Fruit fly (Drosophila melanogaster) whole organism, wandering third instar larva: ENCODE data around the gene CG43850.

Source experiments
- Abd-B ChIP-seq: fragments of >200 bp; optimal IDR thresholded peaks from 2 replicates; lab custom pipeline; 2017; ENCODE audit warnings: missing biosample characterization, missing genetic modification characterization
- CG32264 ChIP-seq: fragments of 200-800 bp; sonication (Bioruptor generic); optimal IDR thresholded peaks from 2 replicates; lab custom pipeline; 2016; ENCODE audit warnings: missing biosample characterization, missing genetic modification characterization
- CrebA ChIP-seq: fragments of 200-800 bp; sonication (Bioruptor generic); optimal IDR thresholded peaks from 2 replicates; lab custom pipeline; 2016; ENCODE audit warnings: missing biosample characterization, mild to moderate bottlenecking, missing genetic modification characterization, borderline replicate concordance
- Dfd ChIP-seq: fragments of >200 bp; optimal IDR thresholded peaks from 2 replicates; lab custom pipeline; 2017; ENCODE audit warnings: missing biosample characterization, missing genetic modification characterization
- Dif ChIP-seq: fragments of 200-275, 200-300 bp; sonication (Bioruptor generic); optimal IDR thresholded peaks from 2 replicates; lab custom pipeline; 2018; ENCODE audit warnings: missing biosample characterization, missing genetic modification characterization; ENCODE audit not compliant: partially characterized antibody
- GATAd ChIP-seq: sonication (Bioruptor generic); optimal IDR thresholded peaks from 2 replicates; lab custom pipeline; 2016; ENCODE audit warnings: missing biosample characterization, missing genetic modification characterization
- HLH106 ChIP-seq: fragments of 200-800 bp; optimal IDR thresholded peaks from 3 replicates; lab custom pipeline; 2019; ENCODE audit warnings: missing biosample characterization, mild to moderate bottlenecking, missing genetic modification characterization, moderate library complexity
- Hnf4 ChIP-seq: fragments of 200-800 bp; sonication (Bioruptor generic); optimal IDR thresholded peaks from 2 replicates; lab custom pipeline; 2016; ENCODE audit warnings: missing biosample characterization, mild to moderate bottlenecking, missing genetic modification characterization
- Hr78 ChIP-seq: fragments of >200 bp; optimal IDR thresholded peaks from 2 replicates; lab custom pipeline; 2017; ENCODE audit warnings: missing biosample characterization, missing genetic modification characterization
- Hr83 ChIP-seq: fragments of 200-300 bp; sonication (Bioruptor generic); optimal IDR thresholded peaks from 2 replicates; lab custom pipeline; 2016; ENCODE audit warnings: missing biosample characterization, mild to moderate bottlenecking, missing genetic modification characterization, moderate library complexity; ENCODE audit not compliant: poor library complexity, severe bottlenecking
- Mio ChIP-seq: sonication (Bioruptor generic); optimal IDR thresholded peaks from 2 replicates; lab custom pipeline; 2016; ENCODE audit warnings: missing biosample characterization, missing genetic modification characterization
- N ChIP-seq: fragments of >200 bp; optimal IDR thresholded peaks from 2 replicates; lab custom pipeline; 2018; ENCODE audit warnings: missing biosample characterization, missing external identifiers, missing genetic modification characterization
- OdsH ChIP-seq: fragments of 200-800 bp; sonication (Bioruptor generic); optimal IDR thresholded peaks from 2 replicates; lab custom pipeline; 2016; ENCODE audit warnings: missing biosample characterization, mild to moderate bottlenecking, missing genetic modification characterization
- Rel ChIP-seq, 2 experiments: fragments of 200-800 bp; sonication (Bioruptor generic) in 1 of 2; optimal IDR thresholded peaks; 2 replicates in 1 of 2; 3 replicates in 1 of 2; lab custom pipeline; 2016 to 2019; ENCODE audit warnings: mild to moderate bottlenecking in 2 of 2, missing biosample characterization in 2 of 2, missing genetic modification characterization in 2 of 2, moderate library complexity in 1 of 2
- Sp1 ChIP-seq: fragments of 200-800 bp; sonication (Bioruptor generic); optimal IDR thresholded peaks from 3 replicates; lab custom pipeline; 2019; ENCODE audit warnings: missing biosample characterization, mild to moderate bottlenecking, missing genetic modification characterization, moderate library complexity
- Vsx2 ChIP-seq: fragments of 200-300, 225-300 bp; sonication (Bioruptor generic); optimal IDR thresholded peaks from 2 replicates; lab custom pipeline; 2018; ENCODE audit warnings: missing biosample characterization, missing genetic modification characterization; ENCODE audit not compliant: partially characterized antibody
- brk ChIP-seq: fragments of 200-800 bp; sonication (Bioruptor generic); optimal IDR thresholded peaks from 2 replicates; lab custom pipeline; 2016; ENCODE audit warnings: missing biosample characterization, mild to moderate bottlenecking, missing genetic modification characterization
- dl ChIP-seq, 2 experiments: fragments of 175-275, 200-275 bp in 1 of 2; fragments of 200-275 bp in 1 of 2; sonication (Bioruptor generic); optimal IDR thresholded peaks; lab custom pipeline; 2018; ENCODE audit warnings: mild to moderate bottlenecking in 2 of 2, missing biosample characterization in 2 of 2, missing genetic modification characterization in 2 of 2, moderate library complexity in 2 of 2; ENCODE audit not compliant: partially characterized antibody in 2 of 2, insufficient read depth in 1 of 2
- dmrt93B ChIP-seq: fragments of 200-800 bp; sonication (Bioruptor generic); optimal IDR thresholded peaks from 2 replicates; lab custom pipeline; 2018; ENCODE audit warnings: missing biosample characterization, mild to moderate bottlenecking, missing genetic modification characterization
- ey ChIP-seq: fragments of 200-800 bp; sonication (Bioruptor generic); optimal IDR thresholded peaks from 2 replicates; lab custom pipeline; 2016; ENCODE audit warnings: missing biosample characterization, missing genetic modification characterization
- foxo ChIP-seq, 2 experiments: fragments of 200-800 bp; sonication (Bioruptor generic); optimal IDR thresholded peaks; 2 replicates in 1 of 2; 3 replicates in 1 of 2; lab custom pipeline; 2016 to 2017; ENCODE audit warnings: missing biosample characterization in 2 of 2, missing genetic modification characterization in 2 of 2
- fru ChIP-seq: fragments of 200-800 bp; sonication (Bioruptor generic); optimal IDR thresholded peaks from 3 replicates; lab custom pipeline; 2016; ENCODE audit warnings: missing biosample characterization, mild to moderate bottlenecking, missing genetic modification characterization
- h ChIP-seq: fragments of 200-800 bp; sonication (Bioruptor generic); optimal IDR thresholded peaks from 3 replicates; lab custom pipeline; 2016; ENCODE audit warnings: missing biosample characterization, mild to moderate bottlenecking, missing genetic modification characterization
- jim ChIP-seq: fragments of 175-275, 200-325 bp; sonication (Bioruptor generic); optimal IDR thresholded peaks from 2 replicates; lab custom pipeline; 2016; ENCODE audit warnings: missing biosample characterization, mild to moderate bottlenecking, missing genetic modification characterization
- lola ChIP-seq: fragments of >200 bp; optimal IDR thresholded peaks from 2 replicates; lab custom pipeline; 2017; ENCODE audit warnings: missing biosample characterization, missing genetic modification characterization
- pan ChIP-seq: fragments of >200 bp; optimal IDR thresholded peaks from 2 replicates; lab custom pipeline; 2017
- psq ChIP-seq: fragments of 200-800 bp; sonication (Bioruptor generic); optimal IDR thresholded peaks from 3 replicates; lab custom pipeline; 2017; ENCODE audit warnings: missing biosample characterization, mild to moderate bottlenecking, missing genetic modification characterization, moderate library complexity
- rgr ChIP-seq: fragments of 200-800 bp; sonication (Bioruptor generic); optimal IDR thresholded peaks from 3 replicates; lab custom pipeline; 2016; ENCODE audit warnings: missing biosample characterization, mild to moderate bottlenecking, missing genetic modification characterization
- sage ChIP-seq: fragments of 200-800 bp; sonication (Bioruptor generic); optimal IDR thresholded peaks from 2 replicates; lab custom pipeline; 2016; ENCODE audit warnings: missing biosample characterization, mild to moderate bottlenecking, missing genetic modification characterization
- sv ChIP-seq: fragments of 200-800 bp; sonication (Bioruptor generic); optimal IDR thresholded peaks from 3 replicates; lab custom pipeline; 2016; ENCODE audit warnings: missing biosample characterization, missing genetic modification characterization
- tai ChIP-seq: sonication (Bioruptor generic); optimal IDR thresholded peaks from 2 replicates; lab custom pipeline; 2016; ENCODE audit warnings: missing biosample characterization, missing genetic modification characterization

The CG43850 gene

DNA sequence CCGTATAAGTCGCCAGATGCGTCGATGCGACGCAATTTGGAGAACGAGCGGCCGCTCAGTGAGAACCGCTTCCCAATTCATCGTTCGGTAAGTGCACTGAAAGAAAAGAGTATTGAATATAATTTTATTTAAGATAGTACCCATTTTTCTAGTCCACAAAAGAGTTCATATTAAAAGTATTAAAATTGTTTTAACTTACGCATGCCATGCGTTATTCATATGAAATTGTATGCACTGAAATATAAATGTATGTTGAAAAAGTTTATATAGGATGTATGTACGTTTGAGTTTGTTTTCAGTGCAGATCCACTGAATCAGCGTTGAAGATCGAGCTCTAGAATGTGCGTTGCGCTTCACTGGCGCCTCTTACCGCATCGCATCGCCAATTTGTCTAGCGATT, 15.7 kb upstream of the CG43850 start:
- TF ChIP-seq sage (GFP tag; lab: Kevin White, UChicago) (no peak), N (GFP tag; lab: Kevin White, UChicago) (no peak), Dif (GFP tag; lab: Kevin White, UChicago) (no peak), pan (no peak)

DNA sequence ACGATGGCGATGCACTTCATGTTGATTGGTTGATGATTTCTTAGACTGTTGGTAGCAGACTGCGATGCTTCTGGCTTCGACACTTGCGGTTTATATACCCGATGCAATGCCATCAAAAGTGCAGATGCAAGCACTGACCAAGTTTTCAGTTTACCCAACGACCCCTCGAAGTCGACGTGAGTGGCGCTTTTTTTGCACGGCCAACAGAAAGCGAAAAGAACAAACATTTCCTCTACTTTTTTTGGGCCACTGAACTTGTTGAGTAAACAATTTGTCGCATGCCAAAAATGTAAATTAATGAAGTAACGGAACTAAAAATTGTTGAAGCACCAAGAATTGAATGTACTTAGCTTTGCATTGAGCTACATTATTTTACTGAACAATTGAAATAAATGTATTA, 3.7 kb upstream of the CG43850 start, which contains the start of gene Vm34Ca:
Gene Vm34Ca (minus strand): TSS at position 66 of the 400 bp plus-strand sequence.
- no peak for TF ChIP-seq Vsx2 (GFP tag; lab: Kevin White, UChicago)
- TF ChIP-seq psq: no peak
- TF ChIP-seq, all 38 proteins: peak for 0

DNA sequence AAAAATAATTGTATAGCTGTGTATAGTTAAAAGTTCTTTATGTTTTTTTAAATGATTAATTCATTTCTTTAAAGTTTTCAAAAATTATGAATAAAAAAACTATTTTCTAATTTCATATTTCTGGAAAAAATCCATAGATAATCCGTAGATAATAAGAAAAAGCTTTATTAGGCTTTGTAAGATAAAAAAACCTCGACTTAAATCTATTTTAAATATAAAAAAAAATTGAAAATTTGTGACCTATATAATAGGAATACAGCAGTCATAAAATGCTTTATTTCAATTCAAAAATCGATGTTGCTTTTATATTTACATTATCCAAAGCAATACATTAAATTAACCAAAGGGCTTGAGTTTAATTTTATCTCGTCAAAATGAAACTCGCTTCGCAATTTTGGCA, 3.0 kb upstream of the CG43850 start, which contains the start of gene Flad2:
Gene Flad2 (plus strand): TSS at position 301 of the 400 bp plus-strand sequence.
- no peak for TF ChIP-seq Vsx2 (GFP tag; lab: Kevin White, UChicago)
- TF ChIP-seq lola (GFP tag; lab: Kevin White, UChicago): no peak
- no peak for TF ChIP-seq pan
- no peak for TF ChIP-seq foxo (GFP tag; optimal IDR thresholded peaks at IDR 0.05; lab: Kevin White, UChicago)
- no peak for TF ChIP-seq GATAd (GFP tag; lab: Kevin White, UChicago)
- TF ChIP-seq CG32264 (GFP tag; lab: Kevin White, UChicago): no peak
- TF ChIP-seq HLH106 (tag; lab: Kevin White, UChicago): no peak
- no peak for TF ChIP-seq Abd-B (GFP tag; lab: Kevin White, UChicago)
- no peak for TF ChIP-seq Sp1
- TF ChIP-seq N (GFP tag; lab: Kevin White, UChicago): no peak
- no peak for TF ChIP-seq Mio (GFP tag; lab: Kevin White, UChicago)
- TF ChIP-seq ey (GFP tag; lab: Kevin White, UChicago): no peak
- TF ChIP-seq Rel (GFP tag; optimal IDR thresholded peaks at IDR 0.05; lab: Kevin White, UChicago): no peak
- TF ChIP-seq Rel (tag; optimal IDR thresholded peaks at IDR 0.05; lab: Kevin White, UChicago): no peak
- TF ChIP-seq tai (GFP tag; lab: Kevin White, UChicago): no peak

DNA sequence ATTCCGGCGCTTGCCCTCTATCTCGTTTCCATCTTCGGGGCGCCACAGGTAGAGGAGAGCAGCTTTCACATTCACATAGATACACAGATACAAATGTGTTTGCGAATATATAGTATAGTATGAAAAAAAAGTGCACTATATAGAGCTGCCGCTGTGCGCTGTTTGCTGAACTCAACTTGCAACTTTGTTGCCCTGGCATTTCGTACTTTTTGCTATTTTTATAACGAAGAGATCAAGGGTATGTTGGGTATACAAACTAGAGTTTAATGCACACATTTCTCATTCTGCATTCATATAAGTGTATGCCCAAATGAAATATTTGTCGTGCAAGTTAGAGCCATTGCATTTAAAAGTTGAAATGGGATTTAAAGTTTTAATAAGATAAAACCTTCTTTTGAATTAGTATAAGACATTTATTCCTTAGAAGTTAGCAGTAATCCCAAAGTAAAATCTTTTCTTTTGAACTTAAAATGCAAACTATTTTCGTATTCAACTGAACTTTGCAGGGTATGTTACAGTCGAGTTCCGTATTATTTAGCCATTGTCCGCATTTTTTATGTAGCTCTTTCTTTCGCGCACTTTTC, 15.8 kb downstream of the CG43850 start:
- TF ChIP-seq sv (GFP tag; lab: Kevin White, UChicago) (no peak), tai (GFP tag; lab: Kevin White, UChicago) (no peak), brk (GFP tag; lab: Kevin White, UChicago) (no peak), Rel (GFP tag; optimal IDR thresholded peaks at IDR 0.05; lab: Kevin White, UChicago) (no peak), Rel (tag; optimal IDR thresholded peaks at IDR 0.05; lab: Kevin White, UChicago) (no peak), Hnf4 (no peak)

DNA sequence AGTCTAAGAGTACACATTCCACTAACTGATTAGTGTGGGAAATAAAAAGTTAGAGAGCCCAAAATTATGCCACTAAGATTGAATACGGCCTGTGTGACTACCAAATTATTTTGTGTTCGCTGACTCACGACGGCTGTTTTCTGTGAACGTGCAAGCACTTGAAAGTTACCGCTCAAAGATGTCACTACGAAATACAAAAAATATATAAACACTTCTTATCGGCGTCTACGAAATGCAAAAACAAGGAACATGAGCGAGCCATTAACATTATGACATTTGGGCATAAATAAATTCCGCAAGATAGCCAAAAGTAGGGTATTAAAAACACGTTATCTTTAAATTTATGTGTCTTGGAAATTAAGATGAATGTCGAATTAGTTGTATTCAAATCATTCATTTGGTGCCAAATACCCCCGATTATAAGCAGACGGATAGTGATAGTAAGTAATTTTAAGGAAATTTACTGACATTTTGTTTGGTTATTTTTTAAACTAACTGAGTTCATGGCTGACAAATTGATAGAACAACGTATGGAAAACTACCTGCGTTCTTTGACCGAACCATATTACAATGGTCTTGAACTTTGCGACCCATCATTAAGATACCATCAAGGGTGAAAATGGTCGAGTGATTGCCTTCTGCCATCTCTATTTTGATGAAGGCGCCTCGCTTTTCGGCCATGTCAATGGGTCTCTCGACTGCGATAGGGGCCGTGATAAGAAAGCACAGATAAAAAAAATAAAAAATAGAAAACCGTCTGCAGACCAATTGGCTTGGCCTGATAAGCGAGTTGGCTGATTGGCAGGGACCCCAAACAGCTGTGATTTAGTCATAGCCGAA, 19.8 kb downstream of the CG43850 start, which contains the start of gene Tehao:
Gene Tehao (plus strand): TSS at position 828 of the 840 bp plus-strand sequence.
- TF ChIP-seq dmrt93B (GFP tag; lab: Kevin White, UChicago) (no peak), OdsH (GFP tag; lab: Kevin White, UChicago) (peak; percentile 7), foxo (GFP tag; optimal IDR thresholded peaks at IDR 0.05; lab: Kevin White, UChicago) (peak in 1 of 2 experiments; percentile 13), fru (peak; percentile 28), h (GFP tag; lab: Kevin White, UChicago) (peak; percentile 21), CrebA (peak; percentile 52)

DNA sequence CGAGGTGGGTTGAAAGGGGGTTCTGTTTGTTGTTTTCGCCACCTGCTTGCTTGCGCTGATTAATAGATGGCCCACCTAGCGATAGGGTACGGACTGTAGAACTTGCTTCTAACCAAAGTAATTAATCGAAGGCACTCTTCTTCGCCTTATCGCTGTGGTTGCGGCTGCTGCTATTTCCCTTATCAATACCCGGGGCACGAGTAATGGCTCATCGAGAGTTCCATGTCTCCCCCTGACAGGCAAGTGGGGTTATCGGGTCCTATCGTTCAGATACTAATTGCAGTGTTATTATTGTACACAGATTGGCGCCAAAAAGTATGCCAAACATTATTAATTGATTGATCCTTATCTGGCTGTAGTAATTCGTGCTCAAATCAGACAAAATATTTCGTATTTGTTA, 21.6 kb downstream of the CG43850 start:
- TF ChIP-seq rgr (GFP tag; lab: Kevin White, UChicago) (no peak), dl (GFP tag; optimal IDR thresholded peaks at IDR 0.05; lab: Kevin White, UChicago; ENCODE audit: insufficient read depth in 1 of 2, partially characterized antibody in 2 of 2) (no peak), jim (no peak), Hr78 (GFP tag; lab: Kevin White, UChicago) (no peak), fru (peak; percentile 44), HLH106 (tag; lab: Kevin White, UChicago) (no peak), Hr83 (GFP tag; lab: Kevin White, UChicago) (peak; percentile 28), Mio (GFP tag; lab: Kevin White, UChicago) (no peak), GATAd (GFP tag; lab: Kevin White, UChicago) (no peak), Rel (GFP tag; optimal IDR thresholded peaks at IDR 0.05; lab: Kevin White, UChicago) (no peak), Rel (tag; optimal IDR thresholded peaks at IDR 0.05; lab: Kevin White, UChicago) (peak; percentile 10), h (GFP tag; lab: Kevin White, UChicago) (peak; percentile 82), OdsH (GFP tag; lab: Kevin White, UChicago) (no peak), ey (GFP tag; lab: Kevin White, UChicago) (no peak), Dif (GFP tag; lab: Kevin White, UChicago) (no peak), Abd-B (GFP tag; lab: Kevin White, UChicago) (no peak), sage (GFP tag; lab: Kevin White, UChicago) (no peak), Dfd (GFP tag; lab: Kevin White, UChicago) (no peak)
- TF ChIP-seq, all 38 proteins: peak for 4
